Fruit fly (Drosophila melanogaster): ENCODE measurements around the gene Nfs1.

Gene Nfs1

dm6 chr2L:11965610-11966594, 33.6 kb upstream of the Nfs1 start:
- TF ChIP-seq Ets65A (GFP tag) = peak; percentile 2
- no peak for TF ChIP-seq lmd (GFP tag; IDR thresholded peaks at IDR 0.05)
- peak; percentile 5 for TF ChIP-seq cg (GFP tag; optimal IDR thresholded peaks at IDR 0.05)
- 0 out of 2 replicates have a peak, but pooled peaks have one; percentile 12 for TF ChIP-seq Drgx (GFP tag; IDR thresholded peaks at IDR 0.05)
- TF ChIP-seq sens (GFP tag) = peak; percentile 79
- TF ChIP-seq CG1233 (GFP tag; optimal IDR thresholded peaks at IDR 0.05) = no peak
- peak; percentile 0 for TF ChIP-seq lbe (GFP tag; optimal IDR thresholded peaks at IDR 0.05)
- 0 out of 2 replicates have a peak, but pooled peaks have one; percentile 8 for TF ChIP-seq CG11247 (GFP tag; IDR thresholded peaks at IDR 0.05)
- no peak for TF ChIP-seq jigr1 (GFP tag; IDR thresholded peaks at IDR 0.05)

- no peak for TF ChIP-seq Bgb (GFP tag; IDR thresholded peaks at IDR 0.05; ENCODE audit: partially characterized antibody)
- no peak for TF ChIP-seq ind (GFP tag; optimal IDR thresholded peaks at IDR 0.05)
- TF ChIP-seq CG10431 (GFP tag; optimal IDR thresholded peaks at IDR 0.05) = no peak
- no peak for TF ChIP-seq MTF-1 (GFP tag; optimal IDR thresholded peaks at IDR 0.05; ENCODE audit: borderline replicate concordance)
- TF ChIP-seq cad (GFP tag; optimal IDR thresholded peaks at IDR 0.05) = peak; percentile 40
- TF ChIP-seq kah (GFP tag; optimal IDR thresholded peaks at IDR 0.05) = no peak
- TF ChIP-seq Aef1 (GFP tag; IDR thresholded peaks at IDR 0.05) = no peak
- no peak for TF ChIP-seq dpn (GFP tag; optimal IDR thresholded peaks at IDR 0.05)
- no peak for TF ChIP-seq Optix (GFP tag; IDR thresholded peaks at IDR 0.05)
- no peak for TF ChIP-seq CG6272 (GFP tag; IDR thresholded peaks at IDR 0.05)
- TF ChIP-seq CG43689 (GFP tag; IDR thresholded peaks at IDR 0.05) = no peak
- no peak for TF ChIP-seq Hr51 (GFP tag; optimal IDR thresholded peaks at IDR 0.05)
- peak; percentile 59 for TF ChIP-seq zen (tag; optimal IDR thresholded peaks at IDR 0.05)
- no peak for TF ChIP-seq CG12391 (tag; optimal IDR thresholded peaks at IDR 0.05)
- TF ChIP-seq hth (optimal IDR thresholded peaks at IDR 0.05) = no peak
- no peak for TF ChIP-seq CG14014 (GFP tag; IDR thresholded peaks at IDR 0.05)
- TF ChIP-seq Fer2 (tag; optimal IDR thresholded peaks at IDR 0.05) = no peak
- no peak for TF ChIP-seq CG4617 (GFP tag; optimal IDR thresholded peaks at IDR 0.05; ENCODE audit: borderline replicate concordance)
- TF ChIP-seq CG11247 (GFP tag; IDR thresholded peaks at IDR 0.05) = no peak
- no peak for TF ChIP-seq CG11560 (tag; IDR thresholded peaks at IDR 0.05)
- peak in 1 of 2 experiments; percentile 21 for TF ChIP-seq Trl (optimal IDR thresholded peaks at IDR 0.05)
- TF ChIP-seq Trl (GFP tag; optimal IDR thresholded peaks at IDR 0.05) = no peak
- TF ChIP-seq sqz (GFP tag; optimal IDR thresholded peaks at IDR 0.05) = no peak
- no peak for TF ChIP-seq CG10209 (GFP tag; optimal IDR thresholded peaks at IDR 0.05)
- TF ChIP-seq gce (GFP tag; IDR thresholded peaks at IDR 0.05) = no peak
- TF ChIP-seq cwo (GFP tag; optimal IDR thresholded peaks at IDR 0.05) = peak; percentile 1
- TF ChIP-seq CG1832 (GFP tag; optimal IDR thresholded peaks at IDR 0.05) = peak; percentile 66
- no peak for TF ChIP-seq corto (GFP tag; optimal IDR thresholded peaks at IDR 0.05)
- no peak for TF ChIP-seq CG32532 (GFP tag; IDR thresholded peaks at IDR 0.05)
- TF ChIP-seq wdn (GFP tag; IDR thresholded peaks at IDR 0.05) = no peak
- no peak for TF ChIP-seq CG14965 (GFP tag; optimal IDR thresholded peaks at IDR 0.05; ENCODE audit: borderline replicate concordance)
- no peak for TF ChIP-seq CG12659 (GFP tag; optimal IDR thresholded peaks at IDR 0.05)
- no peak for TF ChIP-seq CG8359 (GFP tag; optimal IDR thresholded peaks at IDR 0.05; ENCODE audit: borderline replicate concordance)
- TF ChIP-seq Tbp (GFP tag; optimal IDR thresholded peaks at IDR 0.05) = no peak
- no peak for TF ChIP-seq CG6654 (GFP tag; optimal IDR thresholded peaks at IDR 0.05)
- TF ChIP-seq CG6175 (GFP tag; IDR thresholded peaks at IDR 0.05) = peak; percentile 69; the same call in 1 of the 3 replicates
- TF ChIP-seq CG15269 (tag; optimal IDR thresholded peaks at IDR 0.05) = no peak
- no peak for TF ChIP-seq chm (GFP tag; IDR thresholded peaks at IDR 0.05)
- TF ChIP-seq CG14667 (GFP tag; IDR thresholded peaks at IDR 0.05) = no peak
- no peak for TF ChIP-seq CG1233 (GFP tag; optimal IDR thresholded peaks at IDR 0.05)
Measured at dm6 chr2L:11968581-11969272, 30.7 kb upstream of the Nfs1 start.

Measured in whole organism, embryonic.